Fruit fly (Drosophila melanogaster) whole organism, embryonic: Measurements from ENCODE around the gene dod.

Experiments used
- Asciz ChIP-seq: fragments of 200-800 bp; sonication (Bioruptor generic); optimal IDR thresholded peaks from 2 replicates; lab custom pipeline; 2017; ENCODE audit warnings: missing biosample characterization, mild to moderate bottlenecking, missing genetic modification characterization, missing genetic modification reagents
- CG12659 ChIP-seq: fragments of 200-800 bp; sonication (Bioruptor generic); optimal IDR thresholded peaks from 3 replicates; lab custom pipeline; 2017; ENCODE audit warnings: mild to moderate bottlenecking, missing biosample characterization, missing genetic modification reagents, missing genetic modification characterization
- CG13624 ChIP-seq: fragments of 200-800 bp; sonication (Bioruptor generic); optimal IDR thresholded peaks from 2 replicates; lab custom pipeline; 2016; ENCODE audit warnings: missing biosample characterization, missing genetic modification characterization
- CG13775 ChIP-seq: fragments of 200-800 bp; sonication (Bioruptor generic); optimal IDR thresholded peaks from 3 replicates; lab custom pipeline; 2017; ENCODE audit warnings: missing biosample characterization, mild to moderate bottlenecking, missing genetic modification characterization
- CG14441 ChIP-seq: fragments of 200-800 bp; sonication (Bioruptor generic); IDR thresholded peaks from 2 replicates; pipeline ENCODE4 v1.3.6; 2022; ENCODE audit warnings: missing biosample characterization, missing genetic modification characterization
- CG1602 ChIP-seq: fragments of 200-800 bp; sonication (Bioruptor generic); optimal IDR thresholded peaks from 3 replicates; lab custom pipeline; 2016; ENCODE audit warnings: missing biosample characterization, missing genetic modification characterization
- CG2120 ChIP-seq: fragments of 200-800 bp; sonication (Bioruptor generic); optimal IDR thresholded peaks from 3 replicates; lab custom pipeline; 2016; ENCODE audit warnings: missing biosample characterization, missing genetic modification characterization
- CG2678 ChIP-seq: fragments of 200-800 bp; sonication (Bioruptor generic); optimal IDR thresholded peaks from 3 replicates; lab custom pipeline; 2019; ENCODE audit warnings: missing biosample characterization, mild to moderate bottlenecking, missing genetic modification characterization, moderate library complexity
- CG31224 ChIP-seq: fragments of 200-800 bp; sonication (Bioruptor generic); IDR thresholded peaks from 2 replicates; pipeline ENCODE4 v1.3.6; 2022; ENCODE audit warnings: missing biosample characterization, missing genetic modification characterization
- CG3163 ChIP-seq: fragments of 200-800 bp; sonication (Bioruptor generic); optimal IDR thresholded peaks from 3 replicates; lab custom pipeline; 2016; ENCODE audit warnings: missing biosample characterization, missing genetic modification characterization
- CG33213 ChIP-seq: fragments of 200-800 bp; sonication (Bioruptor generic); optimal IDR thresholded peaks from 3 replicates; lab custom pipeline; 2016; ENCODE audit warnings: missing biosample characterization, missing genetic modification characterization
- CG34224 ChIP-seq: fragments of 200-800 bp; sonication (Bioruptor generic); IDR thresholded peaks from 3 replicates; pipeline ENCODE4 v1.3.6; 2022; ENCODE audit warnings: missing biosample characterization, missing genetic modification characterization; ENCODE audit not compliant: partially characterized antibody
- CG3838 ChIP-seq: fragments of 200-800 bp; sonication (Bioruptor generic); optimal IDR thresholded peaks from 3 replicates; lab custom pipeline; 2016; ENCODE audit warnings: missing biosample characterization, missing genetic modification characterization
- CG4360 ChIP-seq: fragments of 200-800 bp; sonication (Bioruptor generic); IDR thresholded peaks from 2 replicates; pipeline ENCODE4 v1.3.6; 2022; ENCODE audit warnings: missing biosample characterization, missing genetic modification characterization
- CG43689 ChIP-seq: fragments of 200-800 bp; sonication (Bioruptor generic); IDR thresholded peaks from 2 replicates; pipeline ENCODE4 v1.3.6; 2022; ENCODE audit warnings: missing biosample characterization, missing genetic modification characterization
- CG6175 ChIP-seq: fragments of 200-800 bp; sonication (Bioruptor generic); IDR thresholded peaks from 3 replicates; pipeline ENCODE4 v1.3.6; 2022; ENCODE audit warnings: missing biosample characterization, missing genetic modification characterization
- CG7556 ChIP-seq: fragments of 200-800 bp; sonication (Bioruptor generic); optimal IDR thresholded peaks from 2 replicates; lab custom pipeline; 2017; ENCODE audit warnings: missing biosample characterization, mild to moderate bottlenecking, missing genetic modification characterization
- CG7745 ChIP-seq: fragments of 200-800 bp; sonication (Bioruptor generic); optimal IDR thresholded peaks from 2 replicates; lab custom pipeline; 2018; ENCODE audit warnings: missing biosample characterization, mild to moderate bottlenecking, missing genetic modification characterization, moderate library complexity
- CG9727 ChIP-seq: fragments of 200-800 bp; sonication (Bioruptor generic); optimal IDR thresholded peaks from 3 replicates; lab custom pipeline; 2017; ENCODE audit warnings: missing biosample characterization, mild to moderate bottlenecking, missing genetic modification characterization
- CG9932 ChIP-seq: fragments of 200-800 bp; sonication (Bioruptor generic); IDR thresholded peaks from 2 replicates; pipeline ENCODE4 v1.3.6; 2022; ENCODE audit warnings: missing biosample characterization, missing genetic modification characterization
- Camta ChIP-seq: fragments of 200-800 bp; sonication (Bioruptor generic); optimal IDR thresholded peaks from 2 replicates; lab custom pipeline; 2016; ENCODE audit warnings: missing biosample characterization, missing genetic modification characterization
- Chrac-16 ChIP-seq: fragments of 200-800 bp; sonication (Bioruptor generic); optimal IDR thresholded peaks from 3 replicates; lab custom pipeline; 2016; ENCODE audit warnings: missing biosample characterization, missing genetic modification characterization
- D19B ChIP-seq: fragments of 200-800 bp; sonication (Bioruptor generic); optimal IDR thresholded peaks from 2 replicates; lab custom pipeline; 2017; ENCODE audit warnings: missing biosample characterization, mild to moderate bottlenecking, missing genetic modification characterization
- Deaf1 ChIP-seq: fragments of 200-800 bp; optimal IDR thresholded peaks from 3 replicates; lab custom pipeline; 2019; ENCODE audit warnings: missing biosample characterization, mild to moderate bottlenecking, missing genetic modification characterization, moderate library complexity
- Eip74EF ChIP-seq, 2 experiments: fragments of 200-800 bp in 1 of 2; fragments of >200 bp in 1 of 2; sonication (Bioruptor generic) in 1 of 2; optimal IDR thresholded peaks; 2 replicates each; lab custom pipeline; 2017 to 2019; ENCODE audit warnings: missing biosample characterization in 2 of 2, missing genetic modification characterization in 2 of 2, mild to moderate bottlenecking in 1 of 2, moderate library complexity in 1 of 2
- H15 ChIP-seq: fragments of 200-800 bp; sonication (Bioruptor generic); IDR thresholded peaks from 3 replicates; pipeline ENCODE4 v1.3.6; 2022; ENCODE audit warnings: missing biosample characterization, missing genetic modification characterization
- Meics ChIP-seq: fragments of 200-800 bp; sonication (Bioruptor generic); optimal IDR thresholded peaks from 2 replicates; lab custom pipeline; 2017; ENCODE audit warnings: missing biosample characterization, mild to moderate bottlenecking, missing genetic modification characterization
- NC2α ChIP-seq: fragments of 200-800 bp; sonication (Bioruptor generic); optimal IDR thresholded peaks from 2 replicates; lab custom pipeline; 2016; ENCODE audit warnings: missing biosample characterization, missing genetic modification characterization
- NFAT ChIP-seq: fragments of 200-800 bp; sonication (Bioruptor generic); IDR thresholded peaks from 2 replicates; pipeline ENCODE4 v1.3.6; 2022; ENCODE audit warnings: missing biosample characterization, missing genetic modification characterization
- Poxn ChIP-seq: fragments of 200-800 bp; sonication (Bioruptor generic); IDR thresholded peaks from 2 replicates; pipeline ENCODE4 v1.3.6; 2022; ENCODE audit warnings: missing biosample characterization, missing genetic modification characterization
- Ravus ChIP-seq: fragments of 200-800 bp; sonication (Bioruptor generic); IDR thresholded peaks from 2 replicates; pipeline ENCODE4 v1.3.6; 2022; ENCODE audit warnings: missing biosample characterization, missing genetic modification characterization
- br ChIP-seq: fragments of >200 bp; optimal IDR thresholded peaks from 2 replicates; lab custom pipeline; 2017
- bsh ChIP-seq, 2 experiments: fragments of 200-800 bp; sonication (Bioruptor generic); optimal IDR thresholded peaks; 2 replicates each; lab custom pipeline; 2017 to 2018; ENCODE audit warnings: mild to moderate bottlenecking in 2 of 2, missing biosample characterization in 2 of 2, missing genetic modification characterization in 2 of 2, moderate library complexity in 1 of 2
- chinmo ChIP-seq: fragments of 200-800 bp; sonication (Bioruptor generic); IDR thresholded peaks from 4 replicates; pipeline ENCODE4 v1.3.6; 2022; ENCODE audit warnings: missing biosample characterization, missing genetic modification characterization; ENCODE audit not compliant: partially characterized antibody
- eve ChIP-seq, 2 experiments: fragments of >200 bp; optimal IDR thresholded peaks; 2 replicates each; lab custom pipeline; 2017; ENCODE audit warnings: missing biosample characterization in 2 of 2, missing genetic modification characterization in 2 of 2
- gt ChIP-seq: fragments of 200-800 bp; sonication (Bioruptor generic); IDR thresholded peaks from 2 replicates; pipeline ENCODE4 v1.3.6; 2022; ENCODE audit warnings: missing biosample characterization, missing genetic modification characterization
- ken ChIP-seq: fragments of 200-800 bp; sonication (Bioruptor generic); IDR thresholded peaks from 3 replicates; pipeline ENCODE4 v1.3.6; 2022; ENCODE audit warnings: missing biosample characterization, missing genetic modification characterization
- lmd ChIP-seq: fragments of 200-800 bp; sonication (Bioruptor generic); IDR thresholded peaks from 2 replicates; pipeline ENCODE4 v1.3.6; 2022; ENCODE audit warnings: missing biosample characterization, missing genetic modification characterization
- lola ChIP-seq, 3 experiments: fragments of >200 bp in 2 of 3; fragments of 200-800 bp in 1 of 3; sonication (Bioruptor generic) in 1 of 3; optimal IDR thresholded peaks; 2 replicates each; lab custom pipeline; 2017 to 2019; ENCODE audit warnings: missing biosample characterization in 3 of 3, missing genetic modification characterization in 3 of 3, mild to moderate bottlenecking in 1 of 3, moderate library complexity in 1 of 3
- nerfin-2 ChIP-seq: fragments of 200-800 bp; sonication (Bioruptor generic); IDR thresholded peaks from 2 replicates; pipeline ENCODE4 v1.3.6; 2022; ENCODE audit warnings: missing biosample characterization, missing genetic modification characterization; ENCODE audit not compliant: partially characterized antibody
- nom ChIP-seq: fragments of 200-800 bp; sonication (Bioruptor generic); optimal IDR thresholded peaks from 2 replicates; lab custom pipeline; 2017; ENCODE audit warnings: missing biosample characterization, missing genetic modification characterization, mild to moderate bottlenecking, moderate library complexity, missing genetic modification reagents
- p53 ChIP-seq: fragments of 200-800 bp; sonication (Bioruptor generic); optimal IDR thresholded peaks from 2 replicates; lab custom pipeline; 2016; ENCODE audit warnings: missing biosample characterization, missing genetic modification characterization
- pan ChIP-seq, 4 experiments: fragments of >200 bp in 3 of 4; fragments of 200-800 bp in 1 of 4; sonication (Bioruptor generic) in 1 of 4; optimal IDR thresholded peaks in 3 of 4; IDR thresholded peaks in 1 of 4; 2 replicates each; pipeline versions ENCODE4 v1.3.6 to Lab custom; 2017 to 2022; ENCODE audit warnings: missing biosample characterization in 2 of 4, missing genetic modification characterization in 2 of 4, mixed read lengths in 1 of 4
- peb ChIP-seq: fragments of 200-800 bp; sonication (Bioruptor generic); IDR thresholded peaks from 2 replicates; pipeline ENCODE4 v1.3.6; 2022; ENCODE audit warnings: missing biosample characterization, missing genetic modification characterization
- row ChIP-seq: fragments of 200-800 bp; sonication (Bioruptor generic); IDR thresholded peaks from 3 replicates; pipeline ENCODE4 v1.3.6; 2022; ENCODE audit warnings: missing biosample characterization, missing genetic modification characterization
- shn ChIP-seq: fragments of 200-800 bp; sonication (Bioruptor generic); optimal IDR thresholded peaks from 3 replicates; lab custom pipeline; 2016; ENCODE audit warnings: missing biosample characterization, missing genetic modification characterization
- sqz ChIP-seq: fragments of 200-800 bp; sonication (Bioruptor generic); optimal IDR thresholded peaks from 3 replicates; lab custom pipeline; 2018; ENCODE audit warnings: missing biosample characterization, mild to moderate bottlenecking, missing genetic modification characterization
- tll ChIP-seq, 2 experiments: fragments of 200-800 bp in 1 of 2; fragments of >200 bp in 1 of 2; sonication (Bioruptor generic) in 1 of 2; optimal IDR thresholded peaks; 2 replicates each; lab custom pipeline; 2017 to 2019; ENCODE audit warnings: missing biosample characterization in 2 of 2, missing genetic modification characterization in 2 of 2, mild to moderate bottlenecking in 1 of 2, moderate library complexity in 1 of 2
- tna ChIP-seq: fragments of 200-800 bp; sonication (Bioruptor generic); IDR thresholded peaks from 2 replicates; pipeline ENCODE4 v1.3.6; 2022; ENCODE audit warnings: missing biosample characterization, missing genetic modification characterization; ENCODE audit not compliant: partially characterized antibody
- zf30C ChIP-seq: fragments of 200-800 bp; sonication (Bioruptor generic); optimal IDR thresholded peaks from 3 replicates; lab custom pipeline; 2018; ENCODE audit warnings: missing biosample characterization, mild to moderate bottlenecking, missing genetic modification characterization

Gene dod

DNA sequence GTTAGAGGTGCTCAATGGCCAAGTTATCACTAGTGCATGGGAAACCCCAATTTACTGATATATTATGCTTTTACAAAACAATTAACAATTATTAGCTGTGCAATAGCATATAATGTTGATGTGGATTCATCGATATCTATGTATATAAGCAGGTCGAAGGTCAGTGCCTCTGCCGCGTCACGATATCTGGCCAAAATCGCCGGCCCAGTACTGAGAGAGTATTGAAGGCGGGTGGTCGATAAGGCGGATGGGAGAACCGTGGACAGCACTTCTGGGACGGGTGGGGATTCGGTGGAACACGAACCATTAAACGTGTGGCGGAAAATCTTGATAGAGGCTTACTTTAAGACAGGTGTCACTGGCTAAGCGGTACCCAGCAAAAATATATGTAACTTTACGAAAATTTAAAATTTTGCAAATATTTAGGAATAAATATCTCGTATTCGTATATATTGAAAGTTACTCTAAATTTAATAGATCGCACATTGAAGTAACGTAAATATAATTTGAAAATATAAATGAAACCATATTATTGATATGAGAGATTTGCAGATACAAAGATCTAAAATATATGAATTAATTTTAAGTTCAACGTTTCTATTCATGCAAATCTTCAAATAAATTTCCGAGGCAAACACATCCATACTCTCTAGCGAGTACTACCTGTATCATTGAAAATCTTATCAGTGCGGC is 22.7 kb upstream of the dod start (continued):
- peak; percentile 82 for TF ChIP-seq CG2678 (tag; lab: Kevin White, UChicago)
- TF ChIP-seq row (GFP tag; lab: Robert Waterston, UW) = peak; percentile 46; the same call in 2 of the 3 replicates
- TF ChIP-seq shn (GFP tag; lab: Kevin White, UChicago) = no peak
- no peak for TF ChIP-seq CG13624 (GFP tag; lab: Kevin White, UChicago)
- TF ChIP-seq NFAT (GFP tag; lab: Robert Waterston, UW) = no peak
- TF ChIP-seq nerfin-2 (GFP tag; lab: Robert Waterston, UW) = no peak
- no peak for TF ChIP-seq NC2α
- no peak for TF ChIP-seq tll (GFP tag; optimal IDR thresholded peaks at IDR 0.05; lab: Kevin White, UChicago)
- TF ChIP-seq CG14441 (GFP tag; lab: Robert Waterston, UW) = peak; percentile 25; the same call in 1 of the 2 replicates
- no peak for TF ChIP-seq CG7745 (tag; lab: Kevin White, UChicago)
- no peak for TF ChIP-seq Ravus (GFP tag; lab: Robert Waterston, UW)
- TF ChIP-seq gt (GFP tag; lab: Robert Waterston, UW) = no peak
- no peak for TF ChIP-seq eve (GFP tag; optimal IDR thresholded peaks at IDR 0.05; lab: Kevin White, UChicago)
- TF ChIP-seq p53 (GFP tag; lab: Kevin White, UChicago) = no peak
- TF ChIP-seq tna (GFP tag; lab: Robert Waterston, UW) = no peak
- no peak for TF ChIP-seq CG2120 (GFP tag; lab: Kevin White, UChicago)
- TF ChIP-seq CG1602 (GFP tag; lab: Kevin White, UChicago) = peak; percentile 6
- no peak for TF ChIP-seq CG43689
- TF ChIP-seq pan (optimal IDR thresholded peaks at IDR 0.05; lab: Kevin White, UChicago) = no peak
- TF ChIP-seq pan (GFP tag; optimal IDR thresholded peaks at IDR 0.05 in 1 of 2, IDR thresholded peaks at IDR 0.05 in 1 of 2) = no peak
- no peak for TF ChIP-seq CG3163 (GFP tag; lab: Kevin White, UChicago)
- TF ChIP-seq Asciz (GFP tag; lab: Kevin White, UChicago) = peak; percentile 52
- TF ChIP-seq Camta = no peak
- no peak for TF ChIP-seq peb
- no peak for TF ChIP-seq CG6175
- TF ChIP-seq CG31224 = 0 out of 2 replicates have a peak, but pooled peaks have one; percentile 24
- no peak for TF ChIP-seq H15
- TF ChIP-seq CG9727 (GFP tag; lab: Kevin White, UChicago) = peak; percentile 15
- TF ChIP-seq CG3838 (GFP tag; lab: Kevin White, UChicago) = no peak
- peak; percentile 56 for TF ChIP-seq CG13775 (GFP tag; lab: Kevin White, UChicago)
- no peak for TF ChIP-seq CG7556
- peak; percentile 54 for TF ChIP-seq lmd (GFP tag; lab: Robert Waterston, UW)
- TF ChIP-seq zf30C (GFP tag; lab: Kevin White, UChicago) = no peak
- peak; percentile 82 for TF ChIP-seq Meics (GFP tag; lab: Kevin White, UChicago)
- no peak for TF ChIP-seq Poxn
- TF ChIP-seq Deaf1 (tag; lab: Kevin White, UChicago) = peak; percentile 28
- TF ChIP-seq CG9932 = 0 out of 2 replicates have a peak, but pooled peaks have one; percentile 4
- TF ChIP-seq bsh (GFP tag; optimal IDR thresholded peaks at IDR 0.05; lab: Kevin White, UChicago) = no peak
- no peak for TF ChIP-seq CG33213 (GFP tag; lab: Kevin White, UChicago)
- no peak for TF ChIP-seq br (lab: Kevin White, UChicago)

DNA sequence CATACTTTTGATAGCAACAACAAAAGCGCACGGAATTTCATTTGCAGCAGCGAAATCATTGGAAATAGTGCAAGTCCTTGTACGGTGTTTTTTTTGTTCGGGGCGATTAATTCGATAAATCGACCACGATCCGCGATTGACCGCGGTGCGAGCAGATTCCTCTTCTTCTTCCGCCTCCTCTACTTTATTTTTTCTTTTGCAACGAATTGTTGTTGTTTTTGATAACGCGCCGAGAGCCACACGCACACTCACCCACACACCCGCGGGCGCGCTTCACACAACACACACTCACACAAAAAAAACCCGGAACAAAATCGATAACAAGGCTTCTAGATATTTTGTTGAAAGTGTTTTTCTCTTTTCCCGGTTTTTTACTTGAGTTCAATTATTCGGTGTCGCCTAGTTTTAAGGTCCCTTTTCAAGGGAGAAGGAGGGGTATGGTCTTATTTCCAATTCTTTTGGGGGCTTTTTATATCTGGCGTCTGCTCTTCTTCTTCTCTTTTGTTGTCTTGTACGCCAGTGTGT is 21.9 kb upstream of the dod start:
- TF ChIP-seq Chrac-16 (GFP tag; lab: Kevin White, UChicago) (no peak), CG4360 (GFP tag; lab: Robert Waterston, UW) (peak; percentile 79), Eip74EF (GFP tag; optimal IDR thresholded peaks at IDR 0.05; lab: Kevin White, UChicago) (peak in 1 of 2 experiments; percentile 66), CG12659 (no peak), chinmo (0 out of 4 replicates have a peak, but pooled peaks have one; percentile 23), CG34224 (GFP tag; lab: Robert Waterston, UW) (no peak), lola (GFP tag; optimal IDR thresholded peaks at IDR 0.05; lab: Kevin White, UChicago) (peak in 1 of 3 experiments; percentile 5), nom (GFP tag; lab: Kevin White, UChicago) (peak; percentile 4), ken (GFP tag; lab: Robert Waterston, UW) (no peak), D19B (GFP tag; lab: Kevin White, UChicago) (no peak), sqz (GFP tag; lab: Kevin White, UChicago) (peak; percentile 21)
